Fruit fly (Drosophila melanogaster) whole organism, embryonic: ENCODE data around the gene CG10959.

Experiments used
- Abd-B ChIP-seq: fragments of 200-800 bp; sonication (Bioruptor generic); optimal IDR thresholded peaks from 2 replicates; lab custom pipeline; 2018; ENCODE audit warnings: missing biosample characterization, mild to moderate bottlenecking, missing genetic modification characterization, moderate library complexity
- Blimp-1 ChIP-seq: fragments of 200-800 bp; sonication (Bioruptor generic); optimal IDR thresholded peaks from 3 replicates; lab custom pipeline; 2018; ENCODE audit warnings: missing biosample characterization, missing genetic modification characterization, mild to moderate bottlenecking, moderate library complexity, missing genetic modification reagents
- CG10274 ChIP-seq: fragments of 200-800 bp; sonication (Bioruptor generic); optimal IDR thresholded peaks from 3 replicates; lab custom pipeline; 2017; ENCODE audit warnings: missing biosample characterization, mild to moderate bottlenecking, missing genetic modification characterization
- CG10543 ChIP-seq: fragments of 200-800 bp; sonication (Bioruptor generic); optimal IDR thresholded peaks from 3 replicates; lab custom pipeline; 2017; ENCODE audit warnings: missing biosample characterization, mild to moderate bottlenecking, missing genetic modification characterization, moderate library complexity
- CG11456 ChIP-seq: fragments of 200-800 bp; sonication (Bioruptor generic); IDR thresholded peaks from 3 replicates; pipeline ENCODE4 v1.3.6; 2022; ENCODE audit warnings: missing biosample characterization, missing genetic modification characterization
- CG11504 ChIP-seq: fragments of 200-800 bp; sonication (Bioruptor generic); optimal IDR thresholded peaks from 3 replicates; lab custom pipeline; 2019; ENCODE audit warnings: missing biosample characterization, mild to moderate bottlenecking, missing genetic modification characterization, moderate library complexity
- CG14050 ChIP-seq: fragments of 200-800 bp; sonication (Bioruptor generic); IDR thresholded peaks from 3 replicates; pipeline ENCODE4 v1.3.6; 2022; ENCODE audit warnings: missing biosample characterization, missing genetic modification characterization
- CG16863 ChIP-seq: fragments of 200-800 bp; sonication (Bioruptor generic); optimal IDR thresholded peaks from 3 replicates; lab custom pipeline; 2016; ENCODE audit warnings: missing biosample characterization, missing genetic modification characterization
- CG17328 ChIP-seq: fragments of 200-800 bp; sonication (Bioruptor generic); IDR thresholded peaks from 2 replicates; pipeline ENCODE4 v1.3.6; 2022; ENCODE audit warnings: missing biosample characterization, missing genetic modification characterization
- CG18476 ChIP-seq: fragments of 200-800 bp; sonication (Bioruptor generic); optimal IDR thresholded peaks from 2 replicates; lab custom pipeline; 2016; ENCODE audit warnings: missing biosample characterization, mild to moderate bottlenecking, missing genetic modification characterization
- CG2129 ChIP-seq: fragments of 200-800 bp; sonication (Bioruptor generic); IDR thresholded peaks from 2 replicates; pipeline ENCODE4 v1.3.6; 2022; ENCODE audit warnings: missing biosample characterization, missing genetic modification characterization; ENCODE audit not compliant: partially characterized antibody
- CG2199 ChIP-seq: fragments of 200-800 bp; sonication (Bioruptor generic); IDR thresholded peaks from 3 replicates; pipeline ENCODE4 v1.3.6; 2022; ENCODE audit warnings: missing biosample characterization, missing genetic modification characterization
- CG2202 ChIP-seq: fragments of 200-800 bp; sonication (Bioruptor generic); optimal IDR thresholded peaks from 2 replicates; lab custom pipeline; 2018; ENCODE audit warnings: missing biosample characterization, mild to moderate bottlenecking, missing genetic modification characterization
- CG2712 ChIP-seq: fragments of 200-800 bp; optimal IDR thresholded peaks from 3 replicates; lab custom pipeline; 2019; ENCODE audit warnings: missing biosample characterization, mild to moderate bottlenecking, missing genetic modification characterization, moderate library complexity
- CG2875 ChIP-seq: fragments of 200-800 bp; sonication (Bioruptor generic); optimal IDR thresholded peaks from 2 replicates; lab custom pipeline; 2017; ENCODE audit warnings: missing biosample characterization, mild to moderate bottlenecking, missing genetic modification characterization, missing genetic modification reagents
- CG3163 ChIP-seq: fragments of 200-800 bp; sonication (Bioruptor generic); optimal IDR thresholded peaks from 3 replicates; lab custom pipeline; 2016; ENCODE audit warnings: missing biosample characterization, missing genetic modification characterization
- CG34422 ChIP-seq: fragments of 200-800 bp; sonication (Bioruptor generic); IDR thresholded peaks from 3 replicates; pipeline ENCODE4 v1.3.6; 2022; ENCODE audit warnings: missing biosample characterization, missing genetic modification characterization
- CG3847 ChIP-seq: fragments of 200-800 bp; sonication (Bioruptor generic); IDR thresholded peaks from 2 replicates; pipeline ENCODE4 v1.3.6; 2022; ENCODE audit warnings: missing biosample characterization, missing genetic modification characterization
- CG4404 ChIP-seq: fragments of 200-800 bp; sonication (Bioruptor generic); IDR thresholded peaks from 2 replicates; pipeline ENCODE4 v1.3.6; 2022; ENCODE audit warnings: missing biosample characterization, missing genetic modification characterization
- CG7963 ChIP-seq: fragments of 200-800 bp; sonication (Bioruptor generic); IDR thresholded peaks from 3 replicates; pipeline ENCODE4 v1.3.6; 2022; ENCODE audit warnings: missing biosample characterization, missing genetic modification characterization; ENCODE audit not compliant: partially characterized antibody
- CG8089 ChIP-seq: fragments of 200-800 bp; sonication (Bioruptor generic); optimal IDR thresholded peaks from 3 replicates; lab custom pipeline; 2016; ENCODE audit warnings: missing biosample characterization, missing genetic modification characterization
- CG8290 ChIP-seq, 3 experiments: fragments of 200-800 bp; sonication (Bioruptor generic); optimal IDR thresholded peaks; 2 replicates each; lab custom pipeline; 2016 to 2019; ENCODE audit warnings: missing biosample characterization in 3 of 3, missing genetic modification characterization in 3 of 3, mild to moderate bottlenecking in 2 of 3, moderate library complexity in 1 of 3
- ERR ChIP-seq: fragments of 200-800 bp; sonication (Bioruptor generic); optimal IDR thresholded peaks from 2 replicates; lab custom pipeline; 2016; ENCODE audit warnings: missing biosample characterization, missing genetic modification characterization
- Hr39 ChIP-seq: fragments of >200 bp; optimal IDR thresholded peaks from 2 replicates; lab custom pipeline; 2017
- Hsf ChIP-seq: fragments of 200-800 bp; sonication (Bioruptor generic); optimal IDR thresholded peaks from 3 replicates; lab custom pipeline; 2016; ENCODE audit warnings: missing biosample characterization, missing genetic modification characterization
- Mad ChIP-seq: fragments of 200-800 bp; sonication (Bioruptor generic); optimal IDR thresholded peaks from 2 replicates; lab custom pipeline; 2016; ENCODE audit warnings: missing biosample characterization, missing genetic modification characterization
- Mes4 ChIP-seq: fragments of 200-800 bp; sonication (Bioruptor generic); optimal IDR thresholded peaks from 2 replicates; lab custom pipeline; 2016; ENCODE audit warnings: missing biosample characterization, missing genetic modification characterization
- Nf-YC ChIP-seq: fragments of 200-800 bp; optimal IDR thresholded peaks from 3 replicates; lab custom pipeline; 2019; ENCODE audit warnings: missing biosample characterization, mild to moderate bottlenecking, missing genetic modification characterization, moderate library complexity
- Pdp1 ChIP-seq, 2 experiments: fragments of 200-800 bp; sonication (Bioruptor generic); optimal IDR thresholded peaks; 3 replicates each; lab custom pipeline; 2016; ENCODE audit warnings: missing biosample characterization in 2 of 2, missing genetic modification characterization in 2 of 2, mild to moderate bottlenecking in 1 of 2, moderate library complexity in 1 of 2
- Usf ChIP-seq: fragments of 200-800 bp; sonication (Bioruptor generic); optimal IDR thresholded peaks from 2 replicates; lab custom pipeline; 2017; ENCODE audit warnings: missing genotype, missing biosample characterization, missing genetic modification characterization
- ara ChIP-seq: fragments of 200-800 bp; sonication (Bioruptor generic); IDR thresholded peaks from 2 replicates; pipeline ENCODE4 v1.3.6; 2022; ENCODE audit warnings: missing biosample characterization, missing genetic modification characterization
- bab2 ChIP-seq: fragments of 200-800 bp; sonication (Bioruptor generic); optimal IDR thresholded peaks from 2 replicates; lab custom pipeline; 2016; ENCODE audit warnings: missing biosample characterization, missing genetic modification characterization
- cad ChIP-seq: fragments of >200 bp; optimal IDR thresholded peaks from 2 replicates; lab custom pipeline; 2017; ENCODE audit warnings: missing biosample characterization, missing genetic modification characterization
- corto ChIP-seq: fragments of 200-800 bp; sonication (Bioruptor generic); optimal IDR thresholded peaks from 2 replicates; lab custom pipeline; 2016; ENCODE audit warnings: missing biosample characterization, mild to moderate bottlenecking, missing genetic modification characterization, moderate library complexity
- crc ChIP-seq: fragments of 200-800 bp; sonication (Bioruptor generic); optimal IDR thresholded peaks from 2 replicates; lab custom pipeline; 2016; ENCODE audit warnings: missing biosample characterization, missing genetic modification characterization
- danr ChIP-seq: fragments of 200-800 bp; sonication (Bioruptor generic); IDR thresholded peaks from 2 replicates; pipeline ENCODE4 v1.3.6; 2022; ENCODE audit warnings: missing biosample characterization, missing genetic modification characterization
- dm ChIP-seq: fragments of 200-800 bp; sonication (Bioruptor generic); optimal IDR thresholded peaks from 3 replicates; lab custom pipeline; 2016; ENCODE audit warnings: missing biosample characterization, missing genetic modification characterization
- fru ChIP-seq: fragments of >200 bp; optimal IDR thresholded peaks from 2 replicates; lab custom pipeline; 2017
- ham ChIP-seq: fragments of 200-800 bp; sonication (Bioruptor generic); IDR thresholded peaks from 2 replicates; pipeline ENCODE4 v1.3.6; 2022; ENCODE audit warnings: missing biosample characterization, missing genetic modification characterization
- hkb ChIP-seq, 2 experiments: fragments of 200-800 bp in 1 of 2; fragments of >200 bp in 1 of 2; sonication (Bioruptor generic) in 1 of 2; IDR thresholded peaks in 1 of 2; optimal IDR thresholded peaks in 1 of 2; 2 replicates each; pipeline versions ENCODE4 v1.3.6 to Lab custom; 2017 to 2022; ENCODE audit warnings: missing biosample characterization in 1 of 2, missing genetic modification characterization in 1 of 2
- jing ChIP-seq: fragments of 200-800 bp; sonication (Bioruptor generic); optimal IDR thresholded peaks from 2 replicates; lab custom pipeline; 2018; ENCODE audit warnings: missing biosample characterization, mild to moderate bottlenecking, missing genetic modification characterization
- kay ChIP-seq: fragments of 200-800 bp; sonication (Bioruptor generic); optimal IDR thresholded peaks from 2 replicates; lab custom pipeline; 2016; ENCODE audit warnings: missing biosample characterization, missing genetic modification characterization
- ken ChIP-seq: fragments of 200-800 bp; sonication (Bioruptor generic); IDR thresholded peaks from 3 replicates; pipeline ENCODE4 v1.3.6; 2022; ENCODE audit warnings: missing biosample characterization, missing genetic modification characterization
- kni ChIP-seq: fragments of 200-800 bp; sonication (Bioruptor generic); optimal IDR thresholded peaks from 3 replicates; lab custom pipeline; 2017; ENCODE audit warnings: mild to moderate bottlenecking, missing biosample characterization, missing genetic modification reagents, missing genetic modification characterization
- nmo ChIP-seq: fragments of 200-800 bp; sonication (Bioruptor generic); optimal IDR thresholded peaks from 2 replicates; lab custom pipeline; 2018; ENCODE audit warnings: missing biosample characterization, mild to moderate bottlenecking, missing genetic modification characterization, moderate library complexity
- onecut ChIP-seq: fragments of 200-800 bp; sonication (Bioruptor generic); IDR thresholded peaks from 2 replicates; pipeline ENCODE4 v1.3.6; 2022; ENCODE audit warnings: missing biosample characterization, missing genetic modification characterization
- scrt ChIP-seq: fragments of 200-800 bp; sonication (Bioruptor generic); optimal IDR thresholded peaks from 2 replicates; lab custom pipeline; 2018; ENCODE audit warnings: missing biosample characterization, mild to moderate bottlenecking, missing genetic modification characterization, moderate library complexity
- twi ChIP-seq: fragments of 200-800 bp; optimal IDR thresholded peaks from 2 replicates; lab custom pipeline; 2019; ENCODE audit warnings: missing biosample characterization, mild to moderate bottlenecking, missing genetic modification characterization, moderate library complexity

The CG10959 gene

DNA sequence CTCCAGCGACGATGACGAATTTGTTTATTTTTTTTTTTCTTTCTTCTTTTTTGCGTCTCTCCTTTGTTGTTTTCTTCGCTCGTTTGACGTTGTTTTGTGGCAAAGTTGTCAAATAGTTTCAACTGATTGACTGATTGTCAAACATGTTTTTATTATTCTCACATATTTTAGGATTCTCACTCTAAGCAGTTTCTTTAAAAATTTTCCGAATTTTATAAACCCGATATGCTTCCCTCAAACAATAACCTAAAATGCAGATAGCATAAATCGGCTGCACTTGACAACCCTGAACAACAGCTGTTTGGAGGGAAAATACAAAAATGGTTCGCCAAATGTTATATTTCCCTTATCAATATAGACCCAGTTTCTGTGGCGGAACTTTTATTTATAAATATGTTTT, 5.0 kb upstream of the CG10959 start, which contains the start of gene CG17982 (continued):
- TF ChIP-seq onecut (GFP tag; lab: Robert Waterston, UW) (peak; percentile 65), CG10543 (GFP tag; lab: Kevin White, UChicago) (peak; percentile 90), kay (peak; percentile 81), CG2875 (GFP tag; lab: Kevin White, UChicago) (peak; percentile 58), ERR (peak; percentile 70), Pdp1 (GFP tag; optimal IDR thresholded peaks at IDR 0.05; lab: Kevin White, UChicago) (peak; percentile 77 to 84), jing (GFP tag; lab: Kevin White, UChicago) (no peak), Usf (GFP tag; lab: Kevin White, UChicago) (peak; percentile 32), CG8089 (peak; percentile 72), CG16863 (peak; percentile 80), Hsf (GFP tag; lab: Kevin White, UChicago) (peak; percentile 88), CG14050 (GFP tag; lab: Robert Waterston, UW) (peak; percentile 71), cad (GFP tag; lab: Kevin White, UChicago) (no peak), hkb (optimal IDR thresholded peaks at IDR 0.05; lab: Kevin White, UChicago) (no peak), hkb (GFP tag; IDR thresholded peaks at IDR 0.05; lab: Robert Waterston, UW) (peak; percentile 88), Nf-YC (tag; lab: Kevin White, UChicago) (peak; percentile 81), ham (GFP tag; lab: Robert Waterston, UW) (no peak), scrt (GFP tag; lab: Kevin White, UChicago) (peak; percentile 71), fru (lab: Kevin White, UChicago) (no peak), CG11504 (tag; lab: Kevin White, UChicago) (no peak), CG2199 (no peak), CG17328 (peak; percentile 83), CG3847 (peak; percentile 81), Mes4 (GFP tag; lab: Kevin White, UChicago) (peak; percentile 81), CG3163 (GFP tag; lab: Kevin White, UChicago) (peak; percentile 64), Abd-B (peak; percentile 58), CG34422 (peak; percentile 83), crc (GFP tag; lab: Kevin White, UChicago) (peak; percentile 81), danr (GFP tag; lab: Robert Waterston, UW) (no peak), ken (peak; percentile 75), CG8290 (GFP tag; optimal IDR thresholded peaks at IDR 0.05; lab: Kevin White, UChicago) (peak; percentile 65), CG8290 (tag; optimal IDR thresholded peaks at IDR 0.05; lab: Kevin White, UChicago) (peak; percentile 41 to 82), bab2 (GFP tag; lab: Kevin White, UChicago) (peak; percentile 89), CG2129 (GFP tag; lab: Robert Waterston, UW) (no peak), CG18476 (GFP tag; lab: Kevin White, UChicago) (peak; percentile 68), twi (peak; percentile 66), CG4404 (GFP tag; lab: Robert Waterston, UW) (peak; percentile 56; the same call in 1 of the 2 replicates), corto (GFP tag; lab: Kevin White, UChicago) (peak; percentile 87), Blimp-1 (GFP tag; lab: Kevin White, UChicago) (no peak), dm (GFP tag; lab: Kevin White, UChicago) (peak; percentile 61), nmo (GFP tag; lab: Kevin White, UChicago) (peak; percentile 87), Hr39 (lab: Kevin White, UChicago) (no peak), CG2712 (tag; lab: Kevin White, UChicago) (peak; percentile 87), CG7963 (GFP tag; lab: Robert Waterston, UW) (no peak), CG2202 (tag; lab: Kevin White, UChicago) (peak; percentile 71), CG10274 (GFP tag; lab: Kevin White, UChicago) (peak; percentile 16), ara (GFP tag; lab: Robert Waterston, UW) (peak; percentile 70), CG11456 (GFP tag; lab: Robert Waterston, UW) (peak; percentile 79), kni (GFP tag; lab: Kevin White, UChicago) (peak; percentile 75), Mad (GFP tag; lab: Kevin White, UChicago) (peak; percentile 81)
